Worm (Caenorhabditis elegans) whole organism, L3 larva: ENCODE data around the gene swsn-4.

Source experiments
- R02D3.7 ChIP-seq: fragments of 150-350 bp; optimal IDR thresholded peaks from 2 replicates; lab custom pipeline; 2014; ENCODE audit warnings: missing biosample characterization, missing genetic modification characterization
- ZK546.5 ChIP-seq: sonication (generic microtip); optimal IDR thresholded peaks from 2 replicates; lab custom pipeline; 2017; ENCODE audit warnings: missing biosample characterization, missing genetic modification characterization
- ama-1 ChIP-seq: fragments of 150-350 bp; optimal IDR thresholded peaks from 2 replicates; lab custom pipeline; 2018
- ceh-16 ChIP-seq: sonication (generic microtip); optimal IDR thresholded peaks from 2 replicates; lab custom pipeline; 2017; ENCODE audit warnings: missing biosample characterization, missing genetic modification characterization
- ceh-82 ChIP-seq: fragments of 150-350 bp; optimal IDR thresholded peaks from 2 replicates; lab custom pipeline; 2014; ENCODE audit warnings: missing biosample characterization, missing genetic modification characterization
- egl-27 ChIP-seq: sonication (generic microtip); optimal IDR thresholded peaks from 4 replicates; lab custom pipeline; 2017; ENCODE audit warnings: missing biosample characterization, missing genetic modification reagents, missing genetic modification characterization
- egl-5 ChIP-seq: fragments of 150-350 bp; optimal IDR thresholded peaks from 2 replicates; lab custom pipeline; 2017; ENCODE audit warnings: missing biosample characterization, missing genetic modification reagents, missing genetic modification characterization, inconsistent platforms
- elt-1 ChIP-seq: fragments of 150-350 bp; optimal IDR thresholded peaks from 2 replicates; lab custom pipeline; 2014; ENCODE audit warnings: missing biosample characterization, missing genetic modification characterization
- elt-2 ChIP-seq: sonication (generic microtip); optimal IDR thresholded peaks from 2 replicates; lab custom pipeline; 2016; ENCODE audit warnings: missing genetic modification reagents, mild to moderate bottlenecking, missing genetic modification characterization, missing compliant biosample characterization
- elt-3 ChIP-seq, 3 experiments: fragments of 150-350 bp in 1 of 3; sonication (generic microtip) in 2 of 3; optimal IDR thresholded peaks; 2 replicates in 2 of 3; 4 replicates in 1 of 3; lab custom pipeline; 2014 to 2017; ENCODE audit warnings: missing biosample characterization in 3 of 3, missing genetic modification characterization in 3 of 3
- fkh-10 ChIP-seq: sonication (generic microtip); optimal IDR thresholded peaks from 2 replicates; lab custom pipeline; 2017; ENCODE audit warnings: missing biosample characterization, missing genetic modification reagents, missing genetic modification characterization
- fos-1 ChIP-seq: fragments of 150-350 bp; optimal IDR thresholded peaks from 2 replicates; lab custom pipeline; 2014; ENCODE audit warnings: missing biosample characterization, missing genetic modification characterization
- hmg-11 ChIP-seq: sonication (generic microtip); optimal IDR thresholded peaks from 2 replicates; lab custom pipeline; 2016; ENCODE audit warnings: missing genetic modification characterization, missing compliant biosample characterization
- jun-1 ChIP-seq: fragments of 150-350 bp; optimal IDR thresholded peaks from 2 replicates; lab custom pipeline; 2014; ENCODE audit warnings: missing biosample characterization, missing genetic modification reagents, missing genetic modification characterization
- lin-15B ChIP-seq: fragments of 150-350 bp; optimal IDR thresholded peaks from 2 replicates; lab custom pipeline; 2014; ENCODE audit warnings: missing biosample characterization, missing genetic modification characterization
- lin-39 ChIP-seq: fragments of 150-350 bp; optimal IDR thresholded peaks from 2 replicates; lab custom pipeline; 2018; ENCODE audit warnings: missing biosample characterization, missing genetic modification reagents, missing genetic modification characterization
- lsy-12 ChIP-seq: sonication (generic microtip); optimal IDR thresholded peaks from 2 replicates; lab custom pipeline; 2016; ENCODE audit warnings: mild to moderate bottlenecking, missing genetic modification characterization, missing compliant biosample characterization
- mdl-1 ChIP-seq: fragments of 150-350 bp; optimal IDR thresholded peaks from 2 replicates; lab custom pipeline; 2014; ENCODE audit warnings: missing biosample characterization, missing genetic modification characterization
- nfya-1 ChIP-seq: sonication (generic microtip); optimal IDR thresholded peaks from 2 replicates; lab custom pipeline; 2017; ENCODE audit warnings: missing genetic modification characterization, mild to moderate bottlenecking, missing compliant biosample characterization, antibody characterized with exemption, moderate library complexity; ENCODE audit not compliant: insufficient read depth
- nhr-23 ChIP-seq: fragments of 150-350 bp; optimal IDR thresholded peaks from 2 replicates; lab custom pipeline; 2014; ENCODE audit warnings: missing biosample characterization, missing genetic modification reagents, missing genetic modification characterization
- nhr-237 ChIP-seq: fragments of 150-350 bp; optimal IDR thresholded peaks from 2 replicates; lab custom pipeline; 2014; ENCODE audit warnings: missing biosample characterization, missing genetic modification characterization
- nhr-25 ChIP-seq: sonication (generic microtip); optimal IDR thresholded peaks from 2 replicates; lab custom pipeline; 2017; ENCODE audit warnings: missing biosample characterization, missing genetic modification characterization
- nhr-43 ChIP-seq: sonication (generic microtip); optimal IDR thresholded peaks from 2 replicates; lab custom pipeline; 2016; ENCODE audit warnings: mild to moderate bottlenecking, missing genetic modification characterization, missing compliant biosample characterization; ENCODE audit not compliant: poor library complexity, severe bottlenecking
- nhr-67 ChIP-seq: fragments of 150-350 bp; optimal IDR thresholded peaks from 2 replicates; lab custom pipeline; 2014; ENCODE audit warnings: missing biosample characterization, missing genetic modification characterization
- nhr-76 ChIP-seq: fragments of 150-350 bp; sonication (generic microtip); optimal IDR thresholded peaks from 5 replicates; lab custom pipeline; 2014; ENCODE audit warnings: missing biosample characterization, missing genetic modification characterization
- nhr-77 ChIP-seq: fragments of 150-350 bp; optimal IDR thresholded peaks from 2 replicates; lab custom pipeline; 2014; ENCODE audit warnings: missing biosample characterization, missing genetic modification characterization
- pha-4 ChIP-seq: fragments of 150-350 bp; optimal IDR thresholded peaks from 2 replicates; lab custom pipeline; 2014; ENCODE audit warnings: missing biosample characterization, missing genetic modification reagents, missing genetic modification characterization
- pqm-1 ChIP-seq: fragments of 150-350 bp; optimal IDR thresholded peaks from 2 replicates; lab custom pipeline; 2017; ENCODE audit warnings: missing biosample characterization, missing genetic modification characterization, inconsistent platforms
- sea-2 ChIP-seq: fragments of 150-350 bp; sonication (generic microtip); optimal IDR thresholded peaks from 4 replicates; lab custom pipeline; 2014; ENCODE audit warnings: missing biosample characterization, missing genetic modification reagents, missing genetic modification characterization
- tbx-2 ChIP-seq: sonication (generic microtip); optimal IDR thresholded peaks from 2 replicates; lab custom pipeline; 2016; ENCODE audit warnings: mild to moderate bottlenecking, missing genetic modification characterization, missing compliant biosample characterization
- zag-1 ChIP-seq: fragments of 150-350 bp; optimal IDR thresholded peaks from 2 replicates; lab custom pipeline; 2014; ENCODE audit warnings: missing biosample characterization, missing genetic modification characterization
- ztf-11 ChIP-seq: fragments of 150-350 bp; optimal IDR thresholded peaks from 2 replicates; lab custom pipeline; 2014; ENCODE audit warnings: missing biosample characterization, missing genetic modification characterization

Gene swsn-4

DNA sequence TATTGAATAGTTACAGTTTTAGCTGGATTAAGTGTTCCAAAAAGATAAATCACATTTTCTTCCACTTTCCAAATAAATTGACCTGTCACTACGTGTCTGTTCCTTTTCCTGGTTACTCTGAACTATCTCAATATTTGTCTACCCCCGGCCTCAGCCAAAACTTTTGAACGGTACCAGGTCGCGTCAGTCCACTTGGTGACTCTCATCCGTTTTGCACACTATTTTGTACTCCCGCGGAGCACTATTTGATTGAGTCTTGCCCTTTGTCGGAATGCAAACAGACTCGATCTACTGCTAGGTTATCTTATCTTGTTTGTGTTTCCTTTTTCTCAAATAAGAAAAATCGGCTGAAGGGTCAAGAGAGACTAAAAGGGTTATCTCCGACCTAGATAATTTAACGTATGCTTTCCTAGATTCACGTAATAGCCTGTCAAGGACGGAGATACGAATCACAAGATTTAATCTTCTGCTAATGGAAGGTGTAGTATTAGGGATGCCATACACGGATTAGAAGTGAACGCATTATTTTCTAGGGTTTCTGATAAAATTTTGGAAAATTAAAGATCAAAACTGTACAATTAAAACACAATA is 5.8 kb upstream of the swsn-4 start:
- TF ChIP-seq nhr-25 (tag; lab: Kevin White, UChicago) (peak; percentile 58), ama-1 (lab: Kevin White, UChicago) (peak; percentile 36), tbx-2 (tag; lab: Kevin White, UChicago) (no peak), elt-1 (tag; lab: Kevin White, UChicago) (peak; percentile 92), ZK546.5 (tag; lab: Kevin White, UChicago) (no peak), nfya-1 (tag; lab: Kevin White, UChicago) (peak; percentile 5), nhr-23 (tag; lab: Kevin White, UChicago) (peak; percentile 82), egl-27 (tag; lab: Kevin White, UChicago) (no peak), pha-4 (tag; lab: Kevin White, UChicago) (peak; percentile 76), elt-3 (tag; optimal IDR thresholded peaks at IDR 0.05; lab: Kevin White, UChicago) (peak in 1 of 3 experiments; percentile 29)

DNA sequence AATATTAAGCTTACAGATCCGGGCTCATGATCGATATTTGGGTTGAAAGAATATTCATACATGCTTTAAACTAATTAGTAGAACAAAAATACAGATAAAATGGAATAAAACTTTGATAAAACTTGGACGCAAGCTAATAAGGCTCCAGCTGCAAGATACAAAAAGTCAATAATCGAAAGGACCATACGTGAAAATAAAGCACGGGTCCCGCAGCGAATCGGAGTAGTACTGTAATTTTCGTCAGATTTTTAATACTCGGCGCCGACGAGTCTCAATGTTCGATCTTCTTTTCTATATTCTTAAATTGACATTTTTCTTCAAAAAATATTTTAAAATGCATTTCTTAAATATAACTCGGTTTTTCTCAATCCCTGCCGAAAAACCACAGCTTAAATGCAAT is 1.1 kb upstream of the swsn-4 start, which contains the start of gene spo-11:
Gene spo-11 (minus strand): TSS at position 189 of the 400 bp plus-strand sequence.
- no peak for TF ChIP-seq ztf-11 (tag; lab: Kevin White, UChicago)
- TF ChIP-seq nhr-23 (tag; lab: Kevin White, UChicago) = no peak
- TF ChIP-seq nhr-237 = no peak
- no peak for TF ChIP-seq egl-5 (tag; lab: Kevin White, UChicago)
- no peak for TF ChIP-seq fkh-10 (GFP tag; lab: Kevin White, UChicago)

DNA sequence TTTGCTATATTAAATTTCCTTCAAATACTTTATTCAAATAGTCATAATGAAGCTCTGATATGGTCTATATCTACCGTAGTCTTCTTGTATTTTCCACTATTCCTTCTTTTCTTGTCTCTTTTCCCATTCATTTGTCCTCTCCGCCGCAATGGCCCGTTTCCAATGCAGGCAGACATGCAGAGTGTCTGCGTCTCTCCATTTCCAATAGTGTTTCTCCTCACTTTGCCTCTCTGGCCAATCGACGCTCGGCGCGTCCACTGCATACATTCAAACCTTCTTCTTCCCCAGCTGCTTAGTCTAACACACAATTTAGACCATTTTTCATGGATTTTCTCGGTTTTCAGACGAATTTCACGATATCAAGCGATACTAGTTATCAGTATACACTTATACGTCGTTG is 624 bp upstream of the swsn-4 start:
- TF ChIP-seq jun-1 (tag; lab: Kevin White, UChicago) = no peak
- no peak for TF ChIP-seq nhr-67 (tag; lab: Kevin White, UChicago)
- TF ChIP-seq egl-27 (tag; lab: Kevin White, UChicago) = no peak
- no peak for TF ChIP-seq pqm-1
- TF ChIP-seq zag-1 (tag; lab: Kevin White, UChicago) = no peak
- no peak for TF ChIP-seq ceh-16
- no peak for TF ChIP-seq ztf-11 (tag; lab: Kevin White, UChicago)
- no peak for TF ChIP-seq ZK546.5 (tag; lab: Kevin White, UChicago)
- no peak for TF ChIP-seq fos-1 (tag; lab: Kevin White, UChicago)
- TF ChIP-seq nhr-25 (tag; lab: Kevin White, UChicago) = peak; percentile 42
- peak; percentile 100 for TF ChIP-seq nfya-1 (tag; lab: Kevin White, UChicago)
- TF ChIP-seq elt-2 = peak; percentile 18
- TF ChIP-seq sea-2 (GFP tag; lab: Kevin White, UChicago) = no peak
- no peak for TF ChIP-seq nhr-76
- peak; percentile 27 for TF ChIP-seq lsy-12 (tag; lab: Kevin White, UChicago)
- TF ChIP-seq hmg-11 = peak; percentile 64
- no peak for TF ChIP-seq mdl-1 (tag; lab: Kevin White, UChicago)
- TF ChIP-seq lin-15B (tag; lab: Kevin White, UChicago) = peak; percentile 67
- TF ChIP-seq nhr-23 (tag; lab: Kevin White, UChicago) = peak; percentile 55
- TF ChIP-seq pha-4 (tag; lab: Kevin White, UChicago) = peak; percentile 38
- peak; percentile 50 for TF ChIP-seq lin-39 (tag; lab: Kevin White, UChicago)
- no peak for TF ChIP-seq ceh-82 (tag; lab: Kevin White, UChicago)
- TF ChIP-seq, all 47 proteins: peak for 9

DNA sequence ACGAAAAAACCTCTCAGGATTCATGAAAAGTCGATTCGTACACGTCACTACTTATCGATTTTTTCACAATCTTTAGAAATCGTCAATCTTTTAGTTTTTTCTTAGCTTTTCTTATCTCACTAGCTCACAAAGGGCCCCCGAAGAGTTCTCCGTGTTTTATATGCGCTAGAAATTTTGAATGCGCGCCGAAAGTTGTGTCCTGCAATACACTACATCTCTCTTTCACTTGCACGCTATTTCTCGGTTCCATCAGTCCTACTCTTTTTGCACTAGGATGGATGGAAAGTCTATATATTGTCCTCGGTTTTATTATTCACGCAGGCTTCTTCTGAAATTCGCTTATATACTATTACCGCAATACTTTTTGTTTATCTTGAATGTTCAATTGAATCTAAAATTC is 220 bp upstream of the swsn-4 start:
- TF ChIP-seq jun-1 (tag; lab: Kevin White, UChicago) (no peak), lsy-12 (tag; lab: Kevin White, UChicago) (no peak)

DNA sequence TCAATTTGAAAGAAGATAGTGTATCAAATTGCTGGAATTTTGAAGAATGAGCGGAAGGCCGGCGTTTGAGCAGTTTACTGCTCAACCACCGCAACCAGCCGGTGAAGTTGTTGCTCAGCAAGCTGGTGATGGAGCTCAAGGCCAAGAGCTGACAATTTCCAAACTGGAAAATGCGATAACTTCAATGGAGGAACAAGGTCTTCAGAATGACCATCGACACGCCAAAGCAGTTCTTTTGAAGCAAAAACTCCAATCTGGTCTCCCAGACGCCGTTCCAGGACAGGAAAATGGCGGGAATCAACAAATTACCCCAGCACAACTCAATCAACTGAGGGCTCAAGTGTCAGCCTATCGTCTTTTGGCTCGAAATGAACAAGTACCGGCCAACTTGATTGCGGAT is 204 bp downstream of the swsn-4 start:
- no peak for TF ChIP-seq R02D3.7
- no peak for TF ChIP-seq nhr-25 (tag; lab: Kevin White, UChicago)
- no peak for TF ChIP-seq nhr-77 (tag; lab: Kevin White, UChicago)
- TF ChIP-seq egl-5 (tag; lab: Kevin White, UChicago) = no peak

DNA sequence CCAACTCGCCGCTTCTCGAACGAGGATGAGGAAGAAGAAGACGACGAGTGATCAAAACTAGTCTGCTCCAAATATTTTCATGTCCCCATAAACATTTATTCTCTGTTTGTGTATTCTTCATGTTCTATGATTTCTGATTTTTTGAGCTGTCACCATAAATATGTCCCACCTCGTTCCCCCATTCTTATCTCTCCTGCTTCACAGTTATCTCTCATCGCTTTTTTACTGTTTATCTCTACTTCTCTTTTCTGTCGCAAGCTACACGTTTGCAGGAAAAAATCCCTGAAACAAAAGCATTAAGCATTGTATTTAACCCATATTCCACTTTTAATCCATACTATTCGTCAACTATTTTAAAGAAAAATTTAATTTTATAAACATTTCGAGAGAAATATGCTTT is 5.0 kb downstream of the swsn-4 start:
- TF ChIP-seq nfya-1 (tag; lab: Kevin White, UChicago) (peak; percentile 44), pha-4 (tag; lab: Kevin White, UChicago) (peak; percentile 29), pqm-1 (peak; percentile 11), nhr-43 (tag; lab: Kevin White, UChicago) (no peak), elt-2 (peak; percentile 58)
